Worm (Caenorhabditis elegans) whole organism, L3 larva: ENCODE measurements around the gene srx-16.

Experiments used
- R02D3.7 ChIP-seq: fragments of 150-350 bp; optimal IDR thresholded peaks from 2 replicates; lab custom pipeline; 2014; ENCODE audit warnings: missing biosample characterization, missing genetic modification characterization
- aly-2 ChIP-seq: fragments of 150-350 bp; optimal IDR thresholded peaks from 2 replicates; lab custom pipeline; 2014; ENCODE audit warnings: missing biosample characterization, missing genetic modification characterization
- ama-1 ChIP-seq: fragments of 150-350 bp; optimal IDR thresholded peaks from 2 replicates; lab custom pipeline; 2018
- ceh-16 ChIP-seq: sonication (generic microtip); optimal IDR thresholded peaks from 2 replicates; lab custom pipeline; 2017; ENCODE audit warnings: missing biosample characterization, missing genetic modification characterization
- ceh-28 ChIP-seq: fragments of 150-350 bp; optimal IDR thresholded peaks from 2 replicates; lab custom pipeline; 2014; ENCODE audit warnings: missing biosample characterization, missing genetic modification reagents, missing genetic modification characterization
- daf-12 ChIP-seq: fragments of 150-350 bp; optimal IDR thresholded peaks from 2 replicates; lab custom pipeline; 2014; ENCODE audit warnings: missing biosample characterization, missing genetic modification reagents, missing genetic modification characterization
- egl-27 ChIP-seq: sonication (generic microtip); optimal IDR thresholded peaks from 4 replicates; lab custom pipeline; 2017; ENCODE audit warnings: missing biosample characterization, missing genetic modification reagents, missing genetic modification characterization
- elt-1 ChIP-seq: fragments of 150-350 bp; optimal IDR thresholded peaks from 2 replicates; lab custom pipeline; 2014; ENCODE audit warnings: missing biosample characterization, missing genetic modification characterization
- elt-2 ChIP-seq: sonication (generic microtip); optimal IDR thresholded peaks from 2 replicates; lab custom pipeline; 2016; ENCODE audit warnings: missing genetic modification reagents, mild to moderate bottlenecking, missing genetic modification characterization, missing compliant biosample characterization
- elt-3 ChIP-seq, 3 experiments: fragments of 150-350 bp in 1 of 3; sonication (generic microtip) in 2 of 3; optimal IDR thresholded peaks; 2 replicates in 2 of 3; 4 replicates in 1 of 3; lab custom pipeline; 2014 to 2017; ENCODE audit warnings: missing biosample characterization in 3 of 3, missing genetic modification characterization in 3 of 3
- fkh-2 ChIP-seq: fragments of 150-350 bp; optimal IDR thresholded peaks from 2 replicates; lab custom pipeline; 2014; ENCODE audit warnings: missing biosample characterization, missing genetic modification reagents, missing genetic modification characterization
- fos-1 ChIP-seq: fragments of 150-350 bp; optimal IDR thresholded peaks from 2 replicates; lab custom pipeline; 2014; ENCODE audit warnings: missing biosample characterization, missing genetic modification characterization
- hmg-11 ChIP-seq: sonication (generic microtip); optimal IDR thresholded peaks from 2 replicates; lab custom pipeline; 2016; ENCODE audit warnings: missing genetic modification characterization, missing compliant biosample characterization
- jun-1 ChIP-seq: fragments of 150-350 bp; optimal IDR thresholded peaks from 2 replicates; lab custom pipeline; 2014; ENCODE audit warnings: missing biosample characterization, missing genetic modification reagents, missing genetic modification characterization
- mml-1 ChIP-seq: fragments of 150-350 bp; sonication (generic microtip); optimal IDR thresholded peaks from 3 replicates; lab custom pipeline; 2014; ENCODE audit warnings: missing biosample characterization, missing genetic modification characterization
- nfya-1 ChIP-seq: sonication (generic microtip); optimal IDR thresholded peaks from 2 replicates; lab custom pipeline; 2017; ENCODE audit warnings: missing genetic modification characterization, mild to moderate bottlenecking, missing compliant biosample characterization, antibody characterized with exemption, moderate library complexity; ENCODE audit not compliant: insufficient read depth
- nhr-12 ChIP-seq: fragments of 150-350 bp; optimal IDR thresholded peaks from 2 replicates; lab custom pipeline; 2014; ENCODE audit warnings: missing biosample characterization, missing genetic modification characterization
- nhr-23 ChIP-seq: fragments of 150-350 bp; optimal IDR thresholded peaks from 2 replicates; lab custom pipeline; 2014; ENCODE audit warnings: missing biosample characterization, missing genetic modification reagents, missing genetic modification characterization
- nhr-25 ChIP-seq: sonication (generic microtip); optimal IDR thresholded peaks from 2 replicates; lab custom pipeline; 2017; ENCODE audit warnings: missing biosample characterization, missing genetic modification characterization
- nhr-43 ChIP-seq: sonication (generic microtip); optimal IDR thresholded peaks from 2 replicates; lab custom pipeline; 2016; ENCODE audit warnings: mild to moderate bottlenecking, missing genetic modification characterization, missing compliant biosample characterization; ENCODE audit not compliant: poor library complexity, severe bottlenecking
- nhr-76 ChIP-seq: fragments of 150-350 bp; sonication (generic microtip); optimal IDR thresholded peaks from 5 replicates; lab custom pipeline; 2014; ENCODE audit warnings: missing biosample characterization, missing genetic modification characterization
- nhr-77 ChIP-seq: fragments of 150-350 bp; optimal IDR thresholded peaks from 2 replicates; lab custom pipeline; 2014; ENCODE audit warnings: missing biosample characterization, missing genetic modification characterization
- pha-4 ChIP-seq: fragments of 150-350 bp; optimal IDR thresholded peaks from 2 replicates; lab custom pipeline; 2014; ENCODE audit warnings: missing biosample characterization, missing genetic modification reagents, missing genetic modification characterization
- pqm-1 ChIP-seq: fragments of 150-350 bp; optimal IDR thresholded peaks from 2 replicates; lab custom pipeline; 2017; ENCODE audit warnings: missing biosample characterization, missing genetic modification characterization, inconsistent platforms
- sea-2 ChIP-seq: fragments of 150-350 bp; sonication (generic microtip); optimal IDR thresholded peaks from 4 replicates; lab custom pipeline; 2014; ENCODE audit warnings: missing biosample characterization, missing genetic modification reagents, missing genetic modification characterization
- skn-1 ChIP-seq: fragments of 150-350 bp; optimal IDR thresholded peaks from 2 replicates; lab custom pipeline; 2014; ENCODE audit warnings: missing biosample characterization, missing genetic modification characterization
- snpc-4 ChIP-seq: fragments of 150-350 bp; optimal IDR thresholded peaks from 2 replicates; lab custom pipeline; 2014; ENCODE audit warnings: missing biosample characterization, missing genetic modification characterization
- unc-39 ChIP-seq: sonication (generic microtip); optimal IDR thresholded peaks from 4 replicates; lab custom pipeline; 2017; ENCODE audit warnings: missing biosample characterization, missing genetic modification characterization
- unc-62 ChIP-seq: fragments of 150-350 bp; sonication (generic microtip); optimal IDR thresholded peaks from 4 replicates; lab custom pipeline; 2014; ENCODE audit warnings: missing biosample characterization, missing genetic modification reagents, missing genetic modification characterization
- ztf-11 ChIP-seq: fragments of 150-350 bp; optimal IDR thresholded peaks from 2 replicates; lab custom pipeline; 2014; ENCODE audit warnings: missing biosample characterization, missing genetic modification characterization

The srx-16 gene

ce11 chrV:6989626-6990138 is 13.5 kb downstream of the srx-16 start, which contains the start of gene nhr-140:
TSS of gene nhr-140 (minus strand) at chrV:6989676.
- TF ChIP-seq elt-1 (tag; lab: Kevin White, UChicago), result peak; percentile 56
- TF ChIP-seq ama-1 (lab: Kevin White, UChicago), result no peak
- no peak for TF ChIP-seq nhr-43
- no peak for TF ChIP-seq nhr-25 (tag; lab: Kevin White, UChicago)
- no peak for TF ChIP-seq unc-39 (tag; lab: Kevin White, UChicago)
- no peak for TF ChIP-seq daf-12 (tag; lab: Kevin White, UChicago)
- TF ChIP-seq nhr-23 (tag; lab: Kevin White, UChicago), result no peak
- TF ChIP-seq, all 47 proteins: peak for 1

DNA sequence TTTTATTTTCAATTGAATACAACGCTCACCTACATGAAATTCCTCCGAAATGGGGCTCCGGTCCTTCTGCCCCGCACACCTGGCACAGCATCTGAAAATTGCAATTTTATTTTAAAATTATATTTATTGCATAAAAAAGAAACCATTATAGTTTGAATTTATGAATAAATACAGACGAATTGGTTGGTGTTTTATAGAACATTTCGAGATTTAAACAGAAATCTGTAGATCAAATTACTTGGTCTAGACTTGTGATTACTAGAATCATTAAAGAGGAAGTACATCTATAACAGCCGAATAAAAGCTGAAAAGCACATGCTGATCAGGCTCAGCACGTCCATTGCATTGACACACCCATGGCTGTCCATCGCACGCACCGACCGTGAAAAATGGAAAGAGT is 15.6 kb downstream of the srx-16 start, which contains the start of gene nhr-162:
nhr-162 (minus strand) TSS at position 101 of the 400 bp plus-strand sequence.
- TF ChIP-seq nhr-77 (tag; lab: Kevin White, UChicago), result no peak
- no peak for TF ChIP-seq nhr-12 (tag; lab: Kevin White, UChicago)
- TF ChIP-seq skn-1 (tag; lab: Kevin White, UChicago), result no peak
- TF ChIP-seq elt-1 (tag; lab: Kevin White, UChicago), result no peak
- no peak for TF ChIP-seq daf-12 (tag; lab: Kevin White, UChicago)
- no peak for TF ChIP-seq snpc-4
- TF ChIP-seq mml-1 (tag; lab: Kevin White, UChicago), result no peak
- TF ChIP-seq unc-62 (GFP tag; lab: Kevin White, UChicago), result no peak
- no peak for TF ChIP-seq elt-3 (tag; optimal IDR thresholded peaks at IDR 0.05; lab: Kevin White, UChicago)
- TF ChIP-seq pha-4, result no peak

- TF ChIP-seq pqm-1 (tag; lab: Kevin White, UChicago), result peak; percentile 89
- peak; percentile 75 for TF ChIP-seq nhr-43
- peak; percentile 82 for TF ChIP-seq nhr-76 (tag; lab: Kevin White, UChicago)
- TF ChIP-seq elt-2 (tag; lab: Kevin White, UChicago), result peak; percentile 78
- TF ChIP-seq nfya-1, result peak; percentile 13
- no peak for TF ChIP-seq unc-62 (GFP tag; lab: Kevin White, UChicago)
- TF ChIP-seq egl-27 (tag; lab: Kevin White, UChicago), result peak; percentile 86
- TF ChIP-seq elt-3 (tag; optimal IDR thresholded peaks at IDR 0.05; lab: Kevin White, UChicago), result no peak
- TF ChIP-seq jun-1 (tag; lab: Kevin White, UChicago), result peak; percentile 59
- TF ChIP-seq R02D3.7 (tag; lab: Kevin White, UChicago), result no peak
- peak; percentile 37 for TF ChIP-seq pha-4
- peak; percentile 74 for TF ChIP-seq nhr-25 (tag; lab: Kevin White, UChicago)
- peak; percentile 43 for TF ChIP-seq nhr-23 (tag; lab: Kevin White, UChicago)
- TF ChIP-seq mml-1 (tag; lab: Kevin White, UChicago), result no peak
Measured at ce11 chrV:6993999-6994398, 17.9 kb downstream of the srx-16 start.

DNA sequence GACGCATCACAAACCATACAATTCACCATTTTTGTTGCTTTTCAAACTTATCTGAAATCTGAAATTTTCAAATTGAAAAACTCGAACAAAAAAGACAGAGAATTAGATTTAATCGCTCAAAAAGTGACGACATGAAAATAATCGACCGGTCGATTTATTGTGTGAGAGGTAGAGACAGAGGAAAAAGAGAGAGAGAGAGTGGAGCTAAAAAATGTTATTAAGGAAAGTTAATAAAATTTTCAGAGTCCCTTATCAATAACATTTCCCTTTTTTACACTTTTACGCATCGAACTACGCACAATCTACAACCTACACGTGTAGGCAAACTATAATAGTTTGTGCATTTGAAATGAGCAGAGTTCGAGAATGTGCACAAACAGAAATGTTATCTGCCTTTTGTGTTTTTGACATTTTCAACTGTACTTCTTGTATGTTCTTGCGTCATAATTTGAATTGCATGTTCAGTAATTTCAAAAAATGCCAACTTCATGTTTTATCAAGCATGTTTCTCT is 20.9 kb downstream of the srx-16 start, which contains the start of gene nhr-107:
nhr-107 (minus strand) TSS at position 51 of the 512 bp plus-strand sequence.
- TF ChIP-seq elt-2 (tag; lab: Kevin White, UChicago) (peak; percentile 70), fkh-2 (tag; lab: Kevin White, UChicago) (no peak), pqm-1 (tag; lab: Kevin White, UChicago) (peak; percentile 33)

DNA sequence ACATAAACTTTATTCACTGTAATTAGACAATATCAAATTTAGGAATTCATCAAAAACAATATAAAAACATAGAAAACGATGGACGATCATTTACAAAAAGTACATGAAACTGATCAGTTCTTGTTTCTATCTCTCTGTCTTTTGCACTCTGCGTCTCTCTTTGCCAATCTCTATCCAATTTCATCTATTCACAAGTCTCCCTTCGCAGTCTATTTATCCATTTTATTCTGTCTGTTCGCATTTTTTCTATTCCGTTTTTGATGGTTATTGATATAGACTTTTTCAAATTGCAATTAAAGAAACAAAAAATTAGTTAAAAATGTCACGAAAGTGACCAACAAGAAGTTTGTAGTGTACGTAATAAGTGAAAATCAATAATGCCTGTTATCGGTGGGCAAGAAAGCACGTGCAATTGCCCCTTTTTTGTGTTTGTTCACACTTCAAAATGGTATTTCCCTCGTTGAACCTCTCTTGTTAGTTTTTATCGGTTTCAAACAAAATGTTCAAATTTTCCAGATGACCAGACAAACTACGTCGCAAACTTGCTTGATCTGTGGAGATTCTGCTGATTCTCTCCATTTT is 22.2 kb downstream of the srx-16 start, which contains the start of gene nhr-42:
nhr-42 (plus strand) TSS at position 517 of the 582 bp plus-strand sequence.
- TF ChIP-seq fos-1 (no peak), ceh-28 (tag; lab: Kevin White, UChicago) (no peak), unc-39 (tag; lab: Kevin White, UChicago) (no peak), pqm-1 (tag; lab: Kevin White, UChicago) (peak; percentile 56), hmg-11 (tag; lab: Kevin White, UChicago) (no peak), nfya-1 (peak; percentile 14), nhr-76 (tag; lab: Kevin White, UChicago) (peak; percentile 57), ztf-11 (tag; lab: Kevin White, UChicago) (no peak), nhr-43 (peak; percentile 5), nhr-25 (tag; lab: Kevin White, UChicago) (peak; percentile 16), pha-4 (peak; percentile 84), sea-2 (GFP tag; lab: Kevin White, UChicago) (no peak), aly-2 (tag; lab: Kevin White, UChicago) (no peak), elt-2 (tag; lab: Kevin White, UChicago) (peak; percentile 66), ceh-16 (tag; lab: Kevin White, UChicago) (no peak), ama-1 (lab: Kevin White, UChicago) (no peak)
